Worm (Caenorhabditis elegans) whole organism, late embryonic: Measurements from ENCODE around the gene col-123.

ENCODE experiments used
- C38D4.7 ChIP-seq: fragments of 200-800 bp; sonication (Bioruptor generic); optimal IDR thresholded peaks from 2 replicates; lab custom pipeline; 2018; ENCODE audit warnings: mild to moderate bottlenecking, missing genetic modification characterization, moderate library complexity, missing compliant biosample characterization
- K02D7.2 ChIP-seq: sonication (generic microtip); optimal IDR thresholded peaks from 2 replicates; lab custom pipeline; 2017; ENCODE audit warnings: mild to moderate bottlenecking, missing genetic modification characterization, missing compliant biosample characterization
- K09A11.1 ChIP-seq: sonication (generic microtip); optimal IDR thresholded peaks from 2 replicates; lab custom pipeline; 2017; ENCODE audit warnings: antibody characterized with exemption, mild to moderate bottlenecking, missing genetic modification characterization, missing compliant biosample characterization; ENCODE audit not compliant: insufficient read depth
- T23F11.4 ChIP-seq: fragments of 200-800 bp; sonication (Bioruptor generic); optimal IDR thresholded peaks from 2 replicates; lab custom pipeline; 2018; ENCODE audit warnings: mild to moderate bottlenecking, missing genetic modification characterization, missing compliant biosample characterization
- Y22D7AL.16 ChIP-seq: sonication (generic microtip); optimal IDR thresholded peaks from 2 replicates; lab custom pipeline; 2016; ENCODE audit warnings: missing genetic modification characterization, missing compliant biosample characterization
- ahr-1 ChIP-seq: sonication (generic microtip); optimal IDR thresholded peaks from 2 replicates; lab custom pipeline; 2016; ENCODE audit warnings: missing genetic modification characterization, missing compliant biosample characterization
- ceh-14 ChIP-seq: sonication (generic microtip); optimal IDR thresholded peaks from 2 replicates; lab custom pipeline; 2016; ENCODE audit warnings: missing genotype, missing genetic modification characterization, missing compliant biosample characterization
- ceh-24 ChIP-seq: sonication (generic microtip); optimal IDR thresholded peaks from 2 replicates; lab custom pipeline; 2016; ENCODE audit warnings: mild to moderate bottlenecking, missing genetic modification characterization, missing compliant biosample characterization
- ceh-30 ChIP-seq: fragments of 150-350 bp; optimal IDR thresholded peaks from 2 replicates; lab custom pipeline; 2014; ENCODE audit warnings: missing biosample characterization, missing genetic modification characterization
- ceh-31 ChIP-seq: sonication (generic microtip); optimal IDR thresholded peaks from 2 replicates; lab custom pipeline; 2016; ENCODE audit warnings: missing genetic modification characterization, missing compliant biosample characterization
- ceh-48 ChIP-seq: sonication (generic microtip); optimal IDR thresholded peaks from 2 replicates; lab custom pipeline; 2016; ENCODE audit warnings: missing genetic modification characterization, inconsistent platforms, missing compliant biosample characterization
- che-1 ChIP-seq: sonication (generic microtip); optimal IDR thresholded peaks from 2 replicates; lab custom pipeline; 2016; ENCODE audit warnings: mild to moderate bottlenecking, missing genetic modification characterization, missing compliant biosample characterization
- dve-1 ChIP-seq: sonication (generic microtip); optimal IDR thresholded peaks from 2 replicates; lab custom pipeline; 2017; ENCODE audit warnings: antibody characterized with exemption, mild to moderate bottlenecking, missing genetic modification characterization, missing compliant biosample characterization
- lin-11 ChIP-seq: fragments of 200-800 bp; sonication (Bioruptor generic); optimal IDR thresholded peaks from 2 replicates; lab custom pipeline; 2018; ENCODE audit warnings: mild to moderate bottlenecking, missing genetic modification characterization, missing compliant biosample characterization
- pha-2 ChIP-seq: sonication (generic microtip); optimal IDR thresholded peaks from 2 replicates; lab custom pipeline; 2017; ENCODE audit warnings: mild to moderate bottlenecking, missing genetic modification characterization, missing compliant biosample characterization
- pqm-1 ChIP-seq: sonication (generic microtip); optimal IDR thresholded peaks from 2 replicates; lab custom pipeline; 2016; ENCODE audit warnings: missing genetic modification characterization, missing compliant biosample characterization
- tbx-2 ChIP-seq: sonication (generic microtip); optimal IDR thresholded peaks from 2 replicates; lab custom pipeline; 2016; ENCODE audit warnings: missing genetic modification characterization, missing compliant biosample characterization
- unc-3 ChIP-seq, 2 experiments: fragments of 200-800 bp in 1 of 2; sonication (Bioruptor generic) in 1 of 2; sonication (generic microtip) in 1 of 2; conservative IDR thresholded peaks in 1 of 2; optimal IDR thresholded peaks in 1 of 2; 2 replicates each; pipeline versions ENCODE4 v1.3.6 to Lab custom; 2016 to 2022; ENCODE audit warnings: missing compliant biosample characterization in 2 of 2, missing genetic modification characterization in 2 of 2, missing genetic modification reagents in 1 of 2
- unc-86 ChIP-seq: sonication (generic microtip); optimal IDR thresholded peaks from 2 replicates; lab custom pipeline; 2016; ENCODE audit warnings: missing genetic modification characterization, missing compliant biosample characterization

Gene col-123

DNA sequence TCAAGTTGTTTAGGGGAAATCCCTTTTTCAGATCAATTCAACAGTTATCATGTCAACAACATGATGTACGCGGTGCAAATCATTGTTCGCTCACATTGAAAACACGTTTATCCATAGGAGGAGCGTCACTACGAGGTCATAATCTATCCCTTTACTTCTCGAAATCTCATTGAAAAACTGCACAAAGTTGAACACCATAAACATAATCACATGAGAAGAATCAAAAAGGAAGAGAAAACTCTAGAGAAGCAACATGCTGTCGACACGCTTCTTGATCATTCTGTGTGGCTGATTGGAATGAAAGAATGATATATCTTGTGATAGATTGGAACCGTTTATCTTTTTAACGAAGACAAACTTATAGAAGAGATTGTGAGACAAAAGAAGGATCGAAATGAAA lies 46.2 kb downstream of the col-123 start:
- TF ChIP-seq Y22D7AL.16 (no peak), tbx-2 (tag; lab: Kevin White, UChicago) (no peak), ceh-31 (tag; lab: Kevin White, UChicago) (no peak), K02D7.2 (tag; lab: Kevin White, UChicago) (no peak), unc-3 (GFP tag; conservative IDR thresholded peaks at IDR 0.05; lab: Robert Waterston, UW) (no peak), unc-3 (tag; optimal IDR thresholded peaks at IDR 0.05; lab: Kevin White, UChicago) (no peak), ceh-48 (tag; lab: Kevin White, UChicago) (no peak), ceh-30 (tag; lab: Kevin White, UChicago) (no peak), che-1 (tag; lab: Kevin White, UChicago) (no peak), dve-1 (tag; lab: Kevin White, UChicago) (no peak)

DNA sequence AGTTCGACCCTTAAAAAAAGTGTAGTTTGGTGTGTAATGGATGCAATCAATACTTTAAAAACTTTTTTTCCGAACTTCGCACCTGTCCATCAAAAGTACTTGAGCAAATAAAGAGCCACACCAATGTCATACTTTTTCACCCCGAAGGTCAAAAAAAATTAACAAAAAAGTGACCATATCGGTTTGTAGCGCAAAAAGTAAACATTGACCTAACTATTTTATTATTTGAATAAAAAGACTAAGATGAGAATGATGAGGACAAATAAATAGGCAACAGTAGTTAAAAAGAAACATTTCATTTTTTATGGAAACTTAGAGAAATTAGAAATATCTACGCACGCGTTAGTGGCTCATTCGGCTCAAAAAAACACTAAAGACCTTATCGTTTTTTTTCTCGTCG lies 47.6 kb downstream of the col-123 start:
- TF ChIP-seq Y22D7AL.16 (no peak), pqm-1 (tag; lab: Kevin White, UChicago) (no peak), ceh-30 (tag; lab: Kevin White, UChicago) (no peak), ahr-1 (tag; lab: Kevin White, UChicago) (no peak)

DNA sequence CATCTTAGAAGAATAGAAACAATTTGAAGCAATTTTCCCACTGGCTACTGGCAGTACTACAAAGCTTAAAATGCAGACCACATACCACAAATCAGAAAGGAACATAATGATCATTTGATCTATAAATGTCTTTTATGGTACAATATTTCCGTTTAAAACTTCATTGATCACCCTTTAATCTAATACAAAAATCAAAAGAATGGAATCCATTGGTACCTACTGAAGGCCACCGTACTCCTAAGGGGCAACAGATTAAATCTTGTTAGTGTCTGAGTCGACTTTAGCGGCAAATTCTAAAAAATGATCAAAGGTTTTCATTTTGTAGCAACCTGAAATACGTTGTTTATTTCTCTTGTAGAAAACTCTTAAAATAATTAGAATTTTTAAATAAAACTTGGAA lies 50.5 kb downstream of the col-123 start:
- TF ChIP-seq C38D4.7 (GFP tag; lab: Kevin White, UChicago) = no peak
- no peak for TF ChIP-seq K02D7.2 (tag; lab: Kevin White, UChicago)
- TF ChIP-seq ahr-1 (tag; lab: Kevin White, UChicago) = no peak
- TF ChIP-seq ceh-14 (tag; lab: Kevin White, UChicago) = no peak
- no peak for TF ChIP-seq K09A11.1 (tag; lab: Kevin White, UChicago)
- TF ChIP-seq ceh-24 (tag; lab: Kevin White, UChicago) = no peak
- TF ChIP-seq unc-86 (tag; lab: Kevin White, UChicago) = no peak
- no peak for TF ChIP-seq T23F11.4 (GFP tag; lab: Kevin White, UChicago)
- TF ChIP-seq lin-11 (tag; lab: Kevin White, UChicago) = no peak
- TF ChIP-seq ceh-30 (tag; lab: Kevin White, UChicago) = no peak
- TF ChIP-seq pha-2 (tag; lab: Kevin White, UChicago) = no peak
